Fruit fly (Drosophila melanogaster) whole organism, wandering third instar larva: Measurements from ENCODE around the gene hay.
A peak's percentile ranks its signal among the peaks of the same experiment; 100 is the strongest.

ENCODE experiments used
- Abd-B ChIP-seq: fragments of >200 bp; optimal IDR thresholded peaks from 2 replicates; lab custom pipeline; 2017; ENCODE audit warnings: missing biosample characterization, missing genetic modification characterization
- CG32264 ChIP-seq: fragments of 200-800 bp; sonication (Bioruptor generic); optimal IDR thresholded peaks from 2 replicates; lab custom pipeline; 2016; ENCODE audit warnings: missing biosample characterization, missing genetic modification characterization
- CG9705 ChIP-seq: fragments of 200-800 bp; sonication (Bioruptor generic); optimal IDR thresholded peaks from 2 replicates; lab custom pipeline; 2018; ENCODE audit warnings: missing biosample characterization, mild to moderate bottlenecking, missing genetic modification characterization
- CrebA ChIP-seq: fragments of 200-800 bp; sonication (Bioruptor generic); optimal IDR thresholded peaks from 2 replicates; lab custom pipeline; 2016; ENCODE audit warnings: missing biosample characterization, mild to moderate bottlenecking, missing genetic modification characterization, borderline replicate concordance
- Dfd ChIP-seq: fragments of >200 bp; optimal IDR thresholded peaks from 2 replicates; lab custom pipeline; 2017; ENCODE audit warnings: missing biosample characterization, missing genetic modification characterization
- Dif ChIP-seq: fragments of 200-275, 200-300 bp; sonication (Bioruptor generic); optimal IDR thresholded peaks from 2 replicates; lab custom pipeline; 2018; ENCODE audit warnings: missing biosample characterization, missing genetic modification characterization; ENCODE audit not compliant: partially characterized antibody
- GATAd ChIP-seq: sonication (Bioruptor generic); optimal IDR thresholded peaks from 2 replicates; lab custom pipeline; 2016; ENCODE audit warnings: missing biosample characterization, missing genetic modification characterization
- HLH106 ChIP-seq: fragments of 200-800 bp; optimal IDR thresholded peaks from 3 replicates; lab custom pipeline; 2019; ENCODE audit warnings: missing biosample characterization, mild to moderate bottlenecking, missing genetic modification characterization, moderate library complexity
- Hnf4 ChIP-seq: fragments of 200-800 bp; sonication (Bioruptor generic); optimal IDR thresholded peaks from 2 replicates; lab custom pipeline; 2016; ENCODE audit warnings: missing biosample characterization, mild to moderate bottlenecking, missing genetic modification characterization
- Hr78 ChIP-seq: fragments of >200 bp; optimal IDR thresholded peaks from 2 replicates; lab custom pipeline; 2017; ENCODE audit warnings: missing biosample characterization, missing genetic modification characterization
- Hr83 ChIP-seq: fragments of 200-300 bp; sonication (Bioruptor generic); optimal IDR thresholded peaks from 2 replicates; lab custom pipeline; 2016; ENCODE audit warnings: missing biosample characterization, mild to moderate bottlenecking, missing genetic modification characterization, moderate library complexity; ENCODE audit not compliant: poor library complexity, severe bottlenecking
- Jra ChIP-seq: sonication (Bioruptor generic); optimal IDR thresholded peaks from 2 replicates; lab custom pipeline; 2016; ENCODE audit warnings: missing biosample characterization, missing genetic modification characterization
- Mio ChIP-seq: sonication (Bioruptor generic); optimal IDR thresholded peaks from 2 replicates; lab custom pipeline; 2016; ENCODE audit warnings: missing biosample characterization, missing genetic modification characterization
- Myc ChIP-seq: fragments of >200 bp; optimal IDR thresholded peaks from 2 replicates; lab custom pipeline; 2017
- N ChIP-seq: fragments of >200 bp; optimal IDR thresholded peaks from 2 replicates; lab custom pipeline; 2018; ENCODE audit warnings: missing biosample characterization, missing external identifiers, missing genetic modification characterization
- OdsH ChIP-seq: fragments of 200-800 bp; sonication (Bioruptor generic); optimal IDR thresholded peaks from 2 replicates; lab custom pipeline; 2016; ENCODE audit warnings: missing biosample characterization, mild to moderate bottlenecking, missing genetic modification characterization
- Rel ChIP-seq, 2 experiments: fragments of 200-800 bp; sonication (Bioruptor generic) in 1 of 2; optimal IDR thresholded peaks; 2 replicates in 1 of 2; 3 replicates in 1 of 2; lab custom pipeline; 2016 to 2019; ENCODE audit warnings: mild to moderate bottlenecking in 2 of 2, missing biosample characterization in 2 of 2, missing genetic modification characterization in 2 of 2, moderate library complexity in 1 of 2
- Sp1 ChIP-seq: fragments of 200-800 bp; sonication (Bioruptor generic); optimal IDR thresholded peaks from 3 replicates; lab custom pipeline; 2019; ENCODE audit warnings: missing biosample characterization, mild to moderate bottlenecking, missing genetic modification characterization, moderate library complexity
- Vsx2 ChIP-seq: fragments of 200-300, 225-300 bp; sonication (Bioruptor generic); optimal IDR thresholded peaks from 2 replicates; lab custom pipeline; 2018; ENCODE audit warnings: missing biosample characterization, missing genetic modification characterization; ENCODE audit not compliant: partially characterized antibody
- br ChIP-seq: fragments of 200-800 bp; sonication (Bioruptor generic); optimal IDR thresholded peaks from 2 replicates; lab custom pipeline; 2016; ENCODE audit warnings: missing biosample characterization, missing genetic modification characterization
- brk ChIP-seq: fragments of 200-800 bp; sonication (Bioruptor generic); optimal IDR thresholded peaks from 2 replicates; lab custom pipeline; 2016; ENCODE audit warnings: missing biosample characterization, mild to moderate bottlenecking, missing genetic modification characterization
- dl ChIP-seq, 2 experiments: fragments of 175-275, 200-275 bp in 1 of 2; fragments of 200-275 bp in 1 of 2; sonication (Bioruptor generic); optimal IDR thresholded peaks; lab custom pipeline; 2018; ENCODE audit warnings: mild to moderate bottlenecking in 2 of 2, missing biosample characterization in 2 of 2, missing genetic modification characterization in 2 of 2, moderate library complexity in 2 of 2; ENCODE audit not compliant: partially characterized antibody in 2 of 2, insufficient read depth in 1 of 2
- dmrt93B ChIP-seq: fragments of 200-800 bp; sonication (Bioruptor generic); optimal IDR thresholded peaks from 2 replicates; lab custom pipeline; 2018; ENCODE audit warnings: missing biosample characterization, mild to moderate bottlenecking, missing genetic modification characterization
- dsf ChIP-seq: sonication (Bioruptor generic); optimal IDR thresholded peaks from 2 replicates; lab custom pipeline; 2016; ENCODE audit warnings: missing biosample characterization, missing genetic modification characterization, borderline replicate concordance
- ey ChIP-seq: fragments of 200-800 bp; sonication (Bioruptor generic); optimal IDR thresholded peaks from 2 replicates; lab custom pipeline; 2016; ENCODE audit warnings: missing biosample characterization, missing genetic modification characterization
- foxo ChIP-seq, 2 experiments: fragments of 200-800 bp; sonication (Bioruptor generic); optimal IDR thresholded peaks; 2 replicates in 1 of 2; 3 replicates in 1 of 2; lab custom pipeline; 2016 to 2017; ENCODE audit warnings: missing biosample characterization in 2 of 2, missing genetic modification characterization in 2 of 2
- fru ChIP-seq: fragments of 200-800 bp; sonication (Bioruptor generic); optimal IDR thresholded peaks from 3 replicates; lab custom pipeline; 2016; ENCODE audit warnings: missing biosample characterization, mild to moderate bottlenecking, missing genetic modification characterization
- h ChIP-seq: fragments of 200-800 bp; sonication (Bioruptor generic); optimal IDR thresholded peaks from 3 replicates; lab custom pipeline; 2016; ENCODE audit warnings: missing biosample characterization, mild to moderate bottlenecking, missing genetic modification characterization
- jim ChIP-seq: fragments of 175-275, 200-325 bp; sonication (Bioruptor generic); optimal IDR thresholded peaks from 2 replicates; lab custom pipeline; 2016; ENCODE audit warnings: missing biosample characterization, mild to moderate bottlenecking, missing genetic modification characterization
- lola ChIP-seq: fragments of >200 bp; optimal IDR thresholded peaks from 2 replicates; lab custom pipeline; 2017; ENCODE audit warnings: missing biosample characterization, missing genetic modification characterization
- pan ChIP-seq: fragments of >200 bp; optimal IDR thresholded peaks from 2 replicates; lab custom pipeline; 2017
- psq ChIP-seq: fragments of 200-800 bp; sonication (Bioruptor generic); optimal IDR thresholded peaks from 3 replicates; lab custom pipeline; 2017; ENCODE audit warnings: missing biosample characterization, mild to moderate bottlenecking, missing genetic modification characterization, moderate library complexity
- rgr ChIP-seq: fragments of 200-800 bp; sonication (Bioruptor generic); optimal IDR thresholded peaks from 3 replicates; lab custom pipeline; 2016; ENCODE audit warnings: missing biosample characterization, mild to moderate bottlenecking, missing genetic modification characterization
- sage ChIP-seq: fragments of 200-800 bp; sonication (Bioruptor generic); optimal IDR thresholded peaks from 2 replicates; lab custom pipeline; 2016; ENCODE audit warnings: missing biosample characterization, mild to moderate bottlenecking, missing genetic modification characterization
- sv ChIP-seq: fragments of 200-800 bp; sonication (Bioruptor generic); optimal IDR thresholded peaks from 3 replicates; lab custom pipeline; 2016; ENCODE audit warnings: missing biosample characterization, missing genetic modification characterization
- tai ChIP-seq: sonication (Bioruptor generic); optimal IDR thresholded peaks from 2 replicates; lab custom pipeline; 2016; ENCODE audit warnings: missing biosample characterization, missing genetic modification characterization
- usp ChIP-seq: fragments of >200 bp; optimal IDR thresholded peaks from 2 replicates; lab custom pipeline; 2017; ENCODE audit warnings: missing biosample characterization, missing genetic modification characterization
- woc ChIP-seq: sonication (Bioruptor generic); optimal IDR thresholded peaks from 2 replicates; lab custom pipeline; 2016; ENCODE audit warnings: missing biosample characterization, mild to moderate bottlenecking, missing genetic modification characterization

The hay gene

dm6 chr3L:10664511-10665062 is 33.7 kb downstream of the hay start, which contains the start of gene simj:
simj (plus strand) TSS chr3L:10664739.
- TF ChIP-seq woc (GFP tag; lab: Kevin White, UChicago): peak; percentile 51
- no peak for TF ChIP-seq pan
- no peak for TF ChIP-seq dl (GFP tag; optimal IDR thresholded peaks at IDR 0.05; lab: Kevin White, UChicago; ENCODE audit: insufficient read depth in 1 of 2, partially characterized antibody in 2 of 2)
- TF ChIP-seq OdsH (GFP tag; lab: Kevin White, UChicago): peak; percentile 53
- TF ChIP-seq jim (GFP tag; lab: Kevin White, UChicago): peak; percentile 49
- TF ChIP-seq Jra: peak; percentile 74
- TF ChIP-seq Myc: peak; percentile 65
- no peak for TF ChIP-seq Rel (GFP tag; optimal IDR thresholded peaks at IDR 0.05; lab: Kevin White, UChicago)
- TF ChIP-seq Rel (tag; optimal IDR thresholded peaks at IDR 0.05; lab: Kevin White, UChicago): peak; percentile 82
- TF ChIP-seq dsf (GFP tag; lab: Kevin White, UChicago): no peak
- no peak for TF ChIP-seq Abd-B (GFP tag; lab: Kevin White, UChicago)
- peak; percentile 48 for TF ChIP-seq sv (GFP tag; lab: Kevin White, UChicago)
- peak; percentile 59 for TF ChIP-seq fru
- peak; percentile 61 for TF ChIP-seq rgr (GFP tag; lab: Kevin White, UChicago)
- peak in 1 of 2 experiments; percentile 51 for TF ChIP-seq foxo (GFP tag; optimal IDR thresholded peaks at IDR 0.05; lab: Kevin White, UChicago)
- TF ChIP-seq tai (GFP tag; lab: Kevin White, UChicago): peak; percentile 8
- TF ChIP-seq CrebA (GFP tag; lab: Kevin White, UChicago): peak; percentile 54
- peak; percentile 60 for TF ChIP-seq Hnf4 (GFP tag; lab: Kevin White, UChicago)
- TF ChIP-seq brk (GFP tag; lab: Kevin White, UChicago): peak; percentile 77
- peak; percentile 81 for TF ChIP-seq h (GFP tag; lab: Kevin White, UChicago)
- no peak for TF ChIP-seq Mio
- TF ChIP-seq CG32264 (GFP tag; lab: Kevin White, UChicago): no peak
- TF ChIP-seq HLH106 (tag; lab: Kevin White, UChicago): peak; percentile 31
- no peak for TF ChIP-seq Vsx2
- TF ChIP-seq Hr78 (GFP tag; lab: Kevin White, UChicago): no peak
- TF ChIP-seq Hr83: peak; percentile 93
- no peak for TF ChIP-seq Dfd
- no peak for TF ChIP-seq lola
- TF ChIP-seq GATAd (GFP tag; lab: Kevin White, UChicago): no peak
- peak; percentile 34 for TF ChIP-seq N (GFP tag; lab: Kevin White, UChicago)
- peak; percentile 41 for TF ChIP-seq psq (GFP tag; lab: Kevin White, UChicago)
- TF ChIP-seq CG9705 (GFP tag; lab: Kevin White, UChicago): no peak
- no peak for TF ChIP-seq usp
- TF ChIP-seq Sp1 (GFP tag; lab: Kevin White, UChicago): peak; percentile 68
- TF ChIP-seq dmrt93B: no peak
- TF ChIP-seq sage (GFP tag; lab: Kevin White, UChicago): no peak
- TF ChIP-seq Dif (GFP tag; lab: Kevin White, UChicago): peak; percentile 25
- peak; percentile 7 for TF ChIP-seq ey (GFP tag; lab: Kevin White, UChicago)
- TF ChIP-seq br (GFP tag; lab: Kevin White, UChicago): peak; percentile 62

dm6 chr3L:10665433-10666150 is 34.7 kb downstream of the hay start:
- TF ChIP-seq Dif (GFP tag; lab: Kevin White, UChicago) (peak; percentile 82), Rel (GFP tag; optimal IDR thresholded peaks at IDR 0.05; lab: Kevin White, UChicago) (peak; percentile 89), Rel (tag; optimal IDR thresholded peaks at IDR 0.05; lab: Kevin White, UChicago) (peak; percentile 89), Jra (peak; percentile 93), Hr83 (peak; percentile 67), CrebA (GFP tag; lab: Kevin White, UChicago) (no peak), br (GFP tag; lab: Kevin White, UChicago) (peak; percentile 97), HLH106 (tag; lab: Kevin White, UChicago) (peak; percentile 99), Dfd (peak; percentile 98), jim (GFP tag; lab: Kevin White, UChicago) (no peak), psq (GFP tag; lab: Kevin White, UChicago) (peak; percentile 97), tai (GFP tag; lab: Kevin White, UChicago) (peak; percentile 92), Mio (peak; percentile 74), dsf (GFP tag; lab: Kevin White, UChicago) (peak; percentile 88), Vsx2 (no peak), OdsH (GFP tag; lab: Kevin White, UChicago) (peak; percentile 98), CG32264 (GFP tag; lab: Kevin White, UChicago) (peak; percentile 77), GATAd (GFP tag; lab: Kevin White, UChicago) (peak; percentile 68), Hnf4 (GFP tag; lab: Kevin White, UChicago) (peak; percentile 90), h (GFP tag; lab: Kevin White, UChicago) (peak; percentile 99), pan (no peak), CG9705 (GFP tag; lab: Kevin White, UChicago) (peak; percentile 96), Myc (no peak), Abd-B (GFP tag; lab: Kevin White, UChicago) (no peak), fru (peak; percentile 99), lola (no peak), sage (GFP tag; lab: Kevin White, UChicago) (peak; percentile 93), woc (GFP tag; lab: Kevin White, UChicago) (peak; percentile 98), Hr78 (GFP tag; lab: Kevin White, UChicago) (no peak), dl (GFP tag; optimal IDR thresholded peaks at IDR 0.05; lab: Kevin White, UChicago; ENCODE audit: insufficient read depth in 1 of 2, partially characterized antibody in 2 of 2) (peak; percentile 25 to 71), brk (GFP tag; lab: Kevin White, UChicago) (peak; percentile 95), foxo (GFP tag; optimal IDR thresholded peaks at IDR 0.05; lab: Kevin White, UChicago) (peak; percentile 69 to 99), rgr (GFP tag; lab: Kevin White, UChicago) (peak; percentile 98), dmrt93B (peak; percentile 97), usp (no peak), N (GFP tag; lab: Kevin White, UChicago) (no peak), ey (GFP tag; lab: Kevin White, UChicago) (peak; percentile 95), sv (GFP tag; lab: Kevin White, UChicago) (peak; percentile 92), Sp1 (GFP tag; lab: Kevin White, UChicago) (peak; percentile 99)
